Worm (Caenorhabditis elegans): Measurements from ENCODE around the gene R08A2.7.

DNA sequence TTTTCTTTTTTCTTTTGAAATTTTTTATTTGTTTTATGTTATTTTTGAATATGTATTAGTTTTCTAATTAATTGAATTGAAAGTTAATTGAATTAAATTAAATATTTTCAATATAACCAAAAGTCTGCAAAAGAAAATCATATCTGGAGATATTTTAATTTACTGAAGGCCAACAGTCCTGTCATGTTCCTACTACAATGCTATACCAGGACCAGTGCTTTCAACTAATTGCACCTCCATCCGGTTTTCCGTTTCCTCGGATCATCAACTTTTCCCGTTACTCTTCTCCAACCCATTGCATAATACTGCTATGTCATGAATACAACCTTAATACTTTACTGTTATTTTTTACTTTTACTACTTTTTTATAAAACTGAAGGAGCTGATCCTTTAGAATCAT is 10.8 kb upstream of the R08A2.7 start, which contains the start of gene R08A2.5:
- TF ChIP-seq ama-1 (optimal IDR thresholded peaks at IDR 0.05) (no peak), ceh-24 (tag; optimal IDR thresholded peaks at IDR 0.05) (no peak)
